Fruit fly (Drosophila melanogaster) whole organism, embryonic: ENCODE results near the gene Gycbeta100B.

Experiments used
- ATbp ChIP-seq: fragments of 200-800 bp; sonication (Bioruptor generic); optimal IDR thresholded peaks from 2 replicates; lab custom pipeline; 2017; ENCODE audit warnings: missing biosample characterization, mild to moderate bottlenecking, missing genetic modification characterization, missing genetic modification reagents
- Abd-B ChIP-seq: fragments of 200-800 bp; sonication (Bioruptor generic); optimal IDR thresholded peaks from 2 replicates; lab custom pipeline; 2018; ENCODE audit warnings: missing biosample characterization, mild to moderate bottlenecking, missing genetic modification characterization, moderate library complexity
- Antp ChIP-seq: fragments of 200-800 bp; sonication (Bioruptor generic); optimal IDR thresholded peaks from 3 replicates; lab custom pipeline; 2016; ENCODE audit warnings: missing biosample characterization, missing genetic modification characterization
- BtbVII ChIP-seq: fragments of 200-800 bp; sonication (Bioruptor generic); optimal IDR thresholded peaks from 3 replicates; lab custom pipeline; 2017; ENCODE audit warnings: missing biosample characterization, mild to moderate bottlenecking, missing genetic modification characterization
- CG10267 ChIP-seq: fragments of 200-800 bp; sonication (Bioruptor generic); optimal IDR thresholded peaks from 2 replicates; lab custom pipeline; 2018; ENCODE audit warnings: missing biosample characterization, mild to moderate bottlenecking, missing genetic modification characterization, moderate library complexity
- CG10565 ChIP-seq: fragments of 200-800 bp; sonication (Bioruptor generic); optimal IDR thresholded peaks from 3 replicates; lab custom pipeline; 2016; ENCODE audit warnings: missing biosample characterization, mild to moderate bottlenecking, missing genetic modification characterization
- CG12236 ChIP-seq: fragments of 200-800 bp; sonication (Bioruptor generic); optimal IDR thresholded peaks from 2 replicates; lab custom pipeline; 2016; ENCODE audit warnings: missing biosample characterization, missing genetic modification characterization
- CG12744 ChIP-seq: fragments of 200-800 bp; sonication (Bioruptor generic); optimal IDR thresholded peaks from 2 replicates; lab custom pipeline; 2016; ENCODE audit warnings: missing biosample characterization, missing genetic modification characterization
- CG14710 ChIP-seq: fragments of 200-800 bp; sonication (Bioruptor generic); optimal IDR thresholded peaks from 3 replicates; lab custom pipeline; 2019; ENCODE audit warnings: missing biosample characterization, mild to moderate bottlenecking, missing genetic modification characterization, moderate library complexity
- CG1602 ChIP-seq: fragments of 200-800 bp; sonication (Bioruptor generic); optimal IDR thresholded peaks from 3 replicates; lab custom pipeline; 2016; ENCODE audit warnings: missing biosample characterization, missing genetic modification characterization
- CG1647 ChIP-seq: fragments of 200-800 bp; sonication (Bioruptor generic); optimal IDR thresholded peaks from 3 replicates; lab custom pipeline; 2016; ENCODE audit warnings: missing biosample characterization, missing genetic modification characterization
- CG17186 ChIP-seq: fragments of 200-800 bp; sonication (Bioruptor generic); optimal IDR thresholded peaks from 3 replicates; lab custom pipeline; 2017; ENCODE audit warnings: missing biosample characterization, missing genetic modification reagents, missing genetic modification characterization
- CG17568 ChIP-seq: fragments of 200-800 bp; sonication (Bioruptor generic); optimal IDR thresholded peaks from 2 replicates; lab custom pipeline; 2018; ENCODE audit warnings: missing biosample characterization, mild to moderate bottlenecking, missing genetic modification characterization, moderate library complexity
- CG17912 ChIP-seq: fragments of 200-800 bp; sonication (Bioruptor generic); optimal IDR thresholded peaks from 2 replicates; lab custom pipeline; 2018; ENCODE audit warnings: missing biosample characterization, mild to moderate bottlenecking, missing genetic modification characterization
- CG1792 ChIP-seq: fragments of 200-800 bp; sonication (Bioruptor generic); optimal IDR thresholded peaks from 2 replicates; lab custom pipeline; 2016; ENCODE audit warnings: missing biosample characterization, missing genetic modification characterization
- CG18476 ChIP-seq: fragments of 200-800 bp; sonication (Bioruptor generic); optimal IDR thresholded peaks from 2 replicates; lab custom pipeline; 2016; ENCODE audit warnings: missing biosample characterization, mild to moderate bottlenecking, missing genetic modification characterization
- CG2116 ChIP-seq: fragments of 200-800 bp; sonication (Bioruptor generic); optimal IDR thresholded peaks from 3 replicates; lab custom pipeline; 2018; ENCODE audit warnings: missing biosample characterization, mild to moderate bottlenecking, missing genetic modification characterization
- CG2199 ChIP-seq: fragments of 200-800 bp; sonication (Bioruptor generic); IDR thresholded peaks from 3 replicates; pipeline ENCODE4 v1.3.6; 2022; ENCODE audit warnings: missing biosample characterization, missing genetic modification characterization
- CG30020 ChIP-seq: fragments of 200-800 bp; optimal IDR thresholded peaks from 2 replicates; lab custom pipeline; 2019; ENCODE audit warnings: missing biosample characterization, mild to moderate bottlenecking, missing genetic modification characterization, moderate library complexity
- CG3163 ChIP-seq: fragments of 200-800 bp; sonication (Bioruptor generic); optimal IDR thresholded peaks from 3 replicates; lab custom pipeline; 2016; ENCODE audit warnings: missing biosample characterization, missing genetic modification characterization
- CG34224 ChIP-seq: fragments of 200-800 bp; sonication (Bioruptor generic); IDR thresholded peaks from 3 replicates; pipeline ENCODE4 v1.3.6; 2022; ENCODE audit warnings: missing biosample characterization, missing genetic modification characterization; ENCODE audit not compliant: partially characterized antibody
- CG4707 ChIP-seq: fragments of 200-800 bp; sonication (Bioruptor generic); optimal IDR thresholded peaks from 2 replicates; lab custom pipeline; 2018; ENCODE audit warnings: missing biosample characterization, mild to moderate bottlenecking, missing genetic modification characterization, moderate library complexity
- CG6175 ChIP-seq: fragments of 200-800 bp; sonication (Bioruptor generic); IDR thresholded peaks from 3 replicates; pipeline ENCODE4 v1.3.6; 2022; ENCODE audit warnings: missing biosample characterization, missing genetic modification characterization
- CG6254 ChIP-seq: fragments of 200-800 bp; sonication (Bioruptor generic); optimal IDR thresholded peaks from 3 replicates; lab custom pipeline; 2017; ENCODE audit warnings: mild to moderate bottlenecking, missing biosample characterization, missing genetic modification reagents, missing genetic modification characterization
- CG6689 ChIP-seq: fragments of 200-800 bp; sonication (Bioruptor generic); IDR thresholded peaks from 2 replicates; pipeline ENCODE4 v1.3.6; 2022; ENCODE audit warnings: missing biosample characterization, missing genetic modification characterization
- CG7556 ChIP-seq: fragments of 200-800 bp; sonication (Bioruptor generic); optimal IDR thresholded peaks from 2 replicates; lab custom pipeline; 2017; ENCODE audit warnings: missing biosample characterization, mild to moderate bottlenecking, missing genetic modification characterization
- CG7928 ChIP-seq: fragments of 200-800 bp; sonication (Bioruptor generic); optimal IDR thresholded peaks from 2 replicates; lab custom pipeline; 2017; ENCODE audit warnings: missing biosample characterization, mild to moderate bottlenecking, missing genetic modification characterization
- CG8089 ChIP-seq: fragments of 200-800 bp; sonication (Bioruptor generic); optimal IDR thresholded peaks from 3 replicates; lab custom pipeline; 2016; ENCODE audit warnings: missing biosample characterization, missing genetic modification characterization
- CG8478 ChIP-seq: fragments of >200 bp; optimal IDR thresholded peaks from 2 replicates; lab custom pipeline; 2018
- H15 ChIP-seq: fragments of 200-800 bp; sonication (Bioruptor generic); IDR thresholded peaks from 3 replicates; pipeline ENCODE4 v1.3.6; 2022; ENCODE audit warnings: missing biosample characterization, missing genetic modification characterization
- HHEX ChIP-seq: fragments of 200-800 bp; sonication (Bioruptor generic); optimal IDR thresholded peaks from 3 replicates; lab custom pipeline; 2017; ENCODE audit warnings: missing biosample characterization, mild to moderate bottlenecking, missing genetic modification characterization, missing genetic modification reagents
- NFAT ChIP-seq: fragments of 200-800 bp; sonication (Bioruptor generic); IDR thresholded peaks from 2 replicates; pipeline ENCODE4 v1.3.6; 2022; ENCODE audit warnings: missing biosample characterization, missing genetic modification characterization
- Neu2 ChIP-seq: fragments of 200-800 bp; sonication (Bioruptor generic); optimal IDR thresholded peaks from 3 replicates; lab custom pipeline; 2016; ENCODE audit warnings: missing biosample characterization, missing genetic modification characterization, borderline replicate concordance
- Rfx ChIP-seq: fragments of 200-800 bp; sonication (Bioruptor generic); IDR thresholded peaks from 2 replicates; pipeline ENCODE4 v1.3.6; 2022; ENCODE audit warnings: missing biosample characterization, missing genetic modification characterization
- Spps ChIP-seq: fragments of 200-800 bp; sonication (Bioruptor generic); optimal IDR thresholded peaks from 2 replicates; lab custom pipeline; 2018; ENCODE audit warnings: missing biosample characterization, mild to moderate bottlenecking, missing genetic modification characterization
- Vsx1 ChIP-seq: fragments of 200-800 bp; sonication (Bioruptor generic); optimal IDR thresholded peaks from 2 replicates; lab custom pipeline; 2017; ENCODE audit warnings: missing biosample characterization, mild to moderate bottlenecking, missing genetic modification characterization, missing genetic modification reagents
- ara ChIP-seq: fragments of 200-800 bp; sonication (Bioruptor generic); IDR thresholded peaks from 2 replicates; pipeline ENCODE4 v1.3.6; 2022; ENCODE audit warnings: missing biosample characterization, missing genetic modification characterization
- ato ChIP-seq: fragments of 200-800 bp; sonication (Bioruptor generic); IDR thresholded peaks from 2 replicates; pipeline ENCODE4 v1.3.6; 2022; ENCODE audit warnings: missing biosample characterization, missing genetic modification characterization; ENCODE audit not compliant: partially characterized antibody
- az2 ChIP-seq: fragments of 200-800 bp; sonication (Bioruptor generic); optimal IDR thresholded peaks from 3 replicates; lab custom pipeline; 2016; ENCODE audit warnings: missing biosample characterization, missing genetic modification characterization
- cas ChIP-seq: fragments of 200-800 bp; sonication (Bioruptor generic); IDR thresholded peaks from 2 replicates; pipeline ENCODE4 v1.3.6; 2022; ENCODE audit warnings: missing biosample characterization, missing genetic modification characterization
- crp ChIP-seq, 2 experiments: fragments of 200-800 bp; sonication (Bioruptor generic); optimal IDR thresholded peaks; 2 replicates in 1 of 2; 3 replicates in 1 of 2; lab custom pipeline; 2017; ENCODE audit warnings: missing biosample characterization in 2 of 2, missing genetic modification characterization in 2 of 2, mild to moderate bottlenecking in 1 of 2, moderate library complexity in 1 of 2
- danr ChIP-seq: fragments of 200-800 bp; sonication (Bioruptor generic); IDR thresholded peaks from 2 replicates; pipeline ENCODE4 v1.3.6; 2022; ENCODE audit warnings: missing biosample characterization, missing genetic modification characterization
- esg ChIP-seq: fragments of 200-800 bp; sonication (Bioruptor generic); conservative IDR thresholded peaks from 2 replicates; pipeline ENCODE4 v1.3.6; 2022; ENCODE audit warnings: missing biosample characterization, missing genetic modification characterization
- fd3F ChIP-seq: fragments of 200-800 bp; sonication (Bioruptor generic); optimal IDR thresholded peaks from 2 replicates; lab custom pipeline; 2018; ENCODE audit warnings: missing biosample characterization, mild to moderate bottlenecking, missing genetic modification characterization, moderate library complexity
- klu ChIP-seq: fragments of 200-800 bp; sonication (Bioruptor generic); IDR thresholded peaks from 2 replicates; pipeline ENCODE4 v1.3.6; 2022; ENCODE audit warnings: missing biosample characterization, missing genetic modification characterization
- lmd ChIP-seq: fragments of 200-800 bp; sonication (Bioruptor generic); IDR thresholded peaks from 2 replicates; pipeline ENCODE4 v1.3.6; 2022; ENCODE audit warnings: missing biosample characterization, missing genetic modification characterization
- nerfin-2 ChIP-seq: fragments of 200-800 bp; sonication (Bioruptor generic); IDR thresholded peaks from 2 replicates; pipeline ENCODE4 v1.3.6; 2022; ENCODE audit warnings: missing biosample characterization, missing genetic modification characterization; ENCODE audit not compliant: partially characterized antibody
- pzg ChIP-seq: fragments of 200-800 bp; sonication (Bioruptor generic); optimal IDR thresholded peaks from 3 replicates; lab custom pipeline; 2018; ENCODE audit warnings: missing biosample characterization, mild to moderate bottlenecking, missing genetic modification characterization, moderate library complexity
- sqz ChIP-seq: fragments of 200-800 bp; sonication (Bioruptor generic); optimal IDR thresholded peaks from 3 replicates; lab custom pipeline; 2018; ENCODE audit warnings: missing biosample characterization, mild to moderate bottlenecking, missing genetic modification characterization
- sug ChIP-seq: fragments of 200-800 bp; optimal IDR thresholded peaks from 2 replicates; lab custom pipeline; 2019; ENCODE audit warnings: missing biosample characterization, mild to moderate bottlenecking, missing genetic modification characterization, moderate library complexity
- tna ChIP-seq: fragments of 200-800 bp; sonication (Bioruptor generic); IDR thresholded peaks from 2 replicates; pipeline ENCODE4 v1.3.6; 2022; ENCODE audit warnings: missing biosample characterization, missing genetic modification characterization; ENCODE audit not compliant: partially characterized antibody

Gene Gycbeta100B

dm6 chr3R:31213227-31213626, 79.0 kb downstream of the Gycbeta100B start, which contains the start of the genes Zwilch and CG1542 (continued):
- TF ChIP-seq CG6254 (GFP tag; lab: Kevin White, UChicago) (peak; percentile 94), CG30020 (no peak), esg (GFP tag; lab: Robert Waterston, UW) (no peak), CG8478 (lab: Kevin White, UChicago) (no peak), CG17186 (GFP tag; lab: Kevin White, UChicago) (peak; percentile 89), ATbp (GFP tag; lab: Kevin White, UChicago) (no peak), CG4707 (GFP tag; lab: Kevin White, UChicago) (no peak), CG1602 (GFP tag; lab: Kevin White, UChicago) (no peak), ara (GFP tag; lab: Robert Waterston, UW) (no peak), CG2116 (GFP tag; lab: Kevin White, UChicago) (peak; percentile 90), crp (GFP tag; optimal IDR thresholded peaks at IDR 0.05; lab: Kevin White, UChicago) (no peak), CG17568 (GFP tag; lab: Kevin White, UChicago) (no peak), CG6689 (GFP tag; lab: Robert Waterston, UW) (no peak), CG10267 (no peak), lmd (GFP tag; lab: Robert Waterston, UW) (no peak), sug (tag; lab: Kevin White, UChicago) (no peak), CG34224 (GFP tag; lab: Robert Waterston, UW) (peak; percentile 74), CG12744 (GFP tag; lab: Kevin White, UChicago) (no peak), nerfin-2 (GFP tag; lab: Robert Waterston, UW) (peak; percentile 79), ato (GFP tag; lab: Robert Waterston, UW) (peak; percentile 77), CG17912 (no peak), pzg (GFP tag; lab: Kevin White, UChicago) (peak; percentile 96), tna (GFP tag; lab: Robert Waterston, UW) (peak; percentile 65), CG7928 (no peak), BtbVII (no peak), Neu2 (no peak), Vsx1 (GFP tag; lab: Kevin White, UChicago) (no peak), Antp (no peak), az2 (GFP tag; lab: Kevin White, UChicago) (no peak), CG12236 (GFP tag; lab: Kevin White, UChicago) (no peak), CG1647 (GFP tag; lab: Kevin White, UChicago) (no peak), CG2199 (GFP tag; lab: Robert Waterston, UW) (no peak), danr (GFP tag; lab: Robert Waterston, UW) (no peak), CG6175 (GFP tag; lab: Robert Waterston, UW) (no peak), CG14710 (tag; lab: Kevin White, UChicago) (peak; percentile 63), cas (GFP tag; lab: Robert Waterston, UW) (no peak), Rfx (GFP tag; lab: Robert Waterston, UW) (0 out of 2 replicates have a peak, but pooled peaks have one; percentile 33), CG10565 (GFP tag; lab: Kevin White, UChicago) (no peak), fd3F (GFP tag; lab: Kevin White, UChicago) (no peak), HHEX (GFP tag; lab: Kevin White, UChicago) (no peak), Abd-B (peak; percentile 45), Spps (tag; lab: Kevin White, UChicago) (no peak), NFAT (GFP tag; lab: Robert Waterston, UW) (no peak), sqz (GFP tag; lab: Kevin White, UChicago) (no peak), CG3163 (GFP tag; lab: Kevin White, UChicago) (no peak), H15 (GFP tag; lab: Robert Waterston, UW) (no peak), CG18476 (no peak), klu (GFP tag; lab: Robert Waterston, UW) (no peak), CG1792 (GFP tag; lab: Kevin White, UChicago) (no peak), CG7556 (GFP tag; lab: Kevin White, UChicago) (no peak), CG8089 (GFP tag; lab: Kevin White, UChicago) (no peak)
